Worm (Caenorhabditis elegans) whole organism, L3 larva: ENCODE data around the gene Y75B8A.10.

Experiments used
- egl-27 ChIP-seq: sonication (generic microtip); optimal IDR thresholded peaks from 4 replicates; lab custom pipeline; 2017; ENCODE audit warnings: missing biosample characterization, missing genetic modification reagents, missing genetic modification characterization
- sea-2 ChIP-seq: fragments of 150-350 bp; sonication (generic microtip); optimal IDR thresholded peaks from 4 replicates; lab custom pipeline; 2014; ENCODE audit warnings: missing biosample characterization, missing genetic modification reagents, missing genetic modification characterization

DNA sequence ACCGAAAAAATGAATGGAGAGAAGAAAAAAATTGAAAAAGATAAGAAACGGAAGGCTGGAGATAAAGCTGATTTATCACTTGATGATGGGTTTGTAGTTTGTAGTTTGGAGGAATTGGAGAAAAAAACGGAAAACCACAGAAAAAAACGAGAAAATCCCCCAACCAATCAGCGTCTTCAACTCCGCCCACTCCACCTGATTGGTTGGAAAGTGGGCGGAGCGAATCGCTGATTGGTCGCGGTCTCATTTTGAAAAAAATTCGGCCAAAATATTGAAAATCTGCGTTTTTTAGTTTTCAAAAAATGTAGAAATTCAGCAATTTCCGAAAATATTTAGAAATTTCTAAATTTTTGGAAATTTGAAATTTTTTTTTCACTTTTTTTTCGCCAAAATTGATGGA is 27.1 kb downstream of the Y75B8A.10 start:
- TF ChIP-seq egl-27 (tag; lab: Kevin White, UChicago): no peak
- no peak for TF ChIP-seq sea-2
